Worm (Caenorhabditis elegans) whole organism, young adult: ENCODE data around the gene T28C12.6.

Experiments
- B0035.1 ChIP-seq: sonication (generic microtip); optimal IDR thresholded peaks from 2 replicates; lab custom pipeline; 2016; ENCODE audit warnings: missing genetic modification characterization, mild to moderate bottlenecking, missing compliant biosample characterization, missing genotype, missing genetic modification reagents
- C06A6.2 ChIP-seq: fragments of 200-800 bp; sonication (Bioruptor generic); conservative IDR thresholded peaks from 2 replicates; pipeline ENCODE4 v1.3.6; 2022; ENCODE audit warnings: missing genetic modification characterization, missing compliant biosample characterization
- F23B12.7 ChIP-seq: sonication (generic microtip); optimal IDR thresholded peaks from 2 replicates; lab custom pipeline; 2017; ENCODE audit warnings: missing genetic modification characterization, mild to moderate bottlenecking, missing compliant biosample characterization, antibody characterized with exemption, moderate library complexity; ENCODE audit not compliant: insufficient read depth
- F37B4.10 ChIP-seq: fragments of 200-800 bp; sonication (Bioruptor generic); IDR thresholded peaks from 2 replicates; pipeline ENCODE4 v1.3.6; 2022; ENCODE audit warnings: missing genetic modification characterization, missing compliant biosample characterization
- F39B2.1 ChIP-seq: fragments of 200-800 bp; sonication (Bioruptor generic); IDR thresholded peaks from 2 replicates; pipeline ENCODE4 v1.3.6; 2022; ENCODE audit warnings: missing genetic modification reagents, missing genetic modification characterization, missing compliant biosample characterization
- F49E8.2 ChIP-seq: sonication (generic microtip); optimal IDR thresholded peaks from 3 replicates; lab custom pipeline; 2017; ENCODE audit warnings: missing genetic modification characterization, mild to moderate bottlenecking, missing compliant biosample characterization, antibody characterized with exemption, moderate library complexity; ENCODE audit not compliant: insufficient read depth
- F52B5.7 ChIP-seq: sonication (generic microtip); optimal IDR thresholded peaks from 2 replicates; lab custom pipeline; 2016; ENCODE audit warnings: mild to moderate bottlenecking, missing genetic modification characterization, missing compliant biosample characterization
- F57A8.1 ChIP-seq: fragments of 200-800 bp; sonication (Bioruptor generic); optimal IDR thresholded peaks from 2 replicates; lab custom pipeline; 2018; ENCODE audit warnings: mild to moderate bottlenecking, missing genetic modification characterization, moderate library complexity, missing compliant biosample characterization
- K12H6.12 ChIP-seq: fragments of 200-800 bp; sonication (Bioruptor generic); optimal IDR thresholded peaks from 2 replicates; lab custom pipeline; 2018; ENCODE audit warnings: mild to moderate bottlenecking, missing genetic modification characterization, missing compliant biosample characterization
- T26A5.8 ChIP-seq: sonication (generic microtip); optimal IDR thresholded peaks from 2 replicates; lab custom pipeline; 2016; ENCODE audit warnings: missing genetic modification characterization, missing compliant biosample characterization
- Y56A3A.18 ChIP-seq: fragments of 200-800 bp; sonication (Bioruptor generic); IDR thresholded peaks from 2 replicates; pipeline ENCODE4 v1.3.6; 2022; ENCODE audit warnings: missing genetic modification reagents, missing genetic modification characterization, missing compliant biosample characterization
- Y95B8A.8 ChIP-seq: fragments of 200-800 bp; sonication (Bioruptor generic); IDR thresholded peaks from 2 replicates; pipeline ENCODE4 v1.3.6; 2022; ENCODE audit warnings: missing genetic modification reagents, missing genetic modification characterization, missing compliant biosample characterization
- akir-1 ChIP-seq: fragments of 200-800 bp; sonication (Bioruptor generic); optimal IDR thresholded peaks from 2 replicates; lab custom pipeline; 2018; ENCODE audit warnings: mild to moderate bottlenecking, missing genetic modification characterization, moderate library complexity, missing compliant biosample characterization
- atf-7 ChIP-seq: sonication (generic microtip); optimal IDR thresholded peaks from 2 replicates; lab custom pipeline; 2017; ENCODE audit warnings: mild to moderate bottlenecking, missing genetic modification characterization, missing compliant biosample characterization
- attf-6 ChIP-seq: fragments of 200-800 bp; sonication (Bioruptor generic); IDR thresholded peaks from 2 replicates; pipeline ENCODE4 v1.3.6; 2022; ENCODE audit warnings: missing genetic modification reagents, missing genetic modification characterization, missing compliant biosample characterization
- bed-1 ChIP-seq: fragments of 200-800 bp; sonication (Bioruptor generic); IDR thresholded peaks from 2 replicates; pipeline ENCODE4 v1.3.6; 2022; ENCODE audit warnings: missing genetic modification reagents, missing genetic modification characterization, missing compliant biosample characterization
- ceh-27 ChIP-seq: fragments of 200-800 bp; sonication (Bioruptor generic); optimal IDR thresholded peaks from 2 replicates; lab custom pipeline; 2018; ENCODE audit warnings: mild to moderate bottlenecking, missing genetic modification characterization, moderate library complexity, missing compliant biosample characterization
- ceh-40 ChIP-seq: fragments of 200-800 bp; sonication (Bioruptor generic); IDR thresholded peaks from 2 replicates; pipeline ENCODE4 v1.3.6; 2022; ENCODE audit warnings: missing genetic modification characterization, missing compliant biosample characterization
- ceh-91 ChIP-seq: fragments of 200-800 bp; sonication (Bioruptor generic); IDR thresholded peaks from 2 replicates; pipeline ENCODE4 v1.3.6; 2022; ENCODE audit warnings: missing genetic modification reagents, missing genetic modification characterization, missing compliant biosample characterization
- chd-7 ChIP-seq: sonication (generic microtip); optimal IDR thresholded peaks from 2 replicates; lab custom pipeline; 2016; ENCODE audit warnings: mild to moderate bottlenecking, missing genetic modification characterization, moderate library complexity, missing compliant biosample characterization
- dox-1 ChIP-seq: fragments of 200-800 bp; sonication (Bioruptor generic); IDR thresholded peaks from 2 replicates; pipeline ENCODE4 v1.3.6; 2022; ENCODE audit warnings: missing genetic modification reagents, missing genetic modification characterization, missing compliant biosample characterization
- egl-18 ChIP-seq: fragments of 200-800 bp; sonication (Bioruptor generic); IDR thresholded peaks from 2 replicates; pipeline ENCODE4 v1.3.6; 2022; ENCODE audit warnings: missing genetic modification reagents, missing genetic modification characterization, missing compliant biosample characterization
- egl-44 ChIP-seq: fragments of 200-800 bp; sonication (Bioruptor generic); IDR thresholded peaks from 2 replicates; pipeline ENCODE4 v1.3.6; 2022; ENCODE audit warnings: missing genetic modification reagents, missing genetic modification characterization, missing compliant biosample characterization
- ekl-4 ChIP-seq: fragments of 200-800 bp; sonication (Bioruptor generic); IDR thresholded peaks from 2 replicates; pipeline ENCODE4 v1.3.6; 2022; ENCODE audit warnings: missing genetic modification reagents, missing genetic modification characterization, missing compliant biosample characterization
- fkh-3 ChIP-seq: sonication (generic microtip); optimal IDR thresholded peaks from 2 replicates; lab custom pipeline; 2016; ENCODE audit warnings: mild to moderate bottlenecking, missing genetic modification characterization, missing compliant biosample characterization
- hrde-1 ChIP-seq: sonication (generic microtip); optimal IDR thresholded peaks from 2 replicates; lab custom pipeline; 2016; ENCODE audit warnings: missing genetic modification characterization, mild to moderate bottlenecking, missing compliant biosample characterization, moderate library complexity, missing genotype, missing genetic modification reagents, borderline replicate concordance
- lag-1 ChIP-seq: fragments of 200-800 bp; sonication (Bioruptor generic); IDR thresholded peaks from 2 replicates; pipeline ENCODE4 v1.3.6; 2022; ENCODE audit warnings: missing genetic modification reagents, missing genetic modification characterization, missing compliant biosample characterization
- let-526 ChIP-seq: fragments of 200-800 bp; sonication (Bioruptor generic); IDR thresholded peaks from 2 replicates; pipeline ENCODE4 v1.3.6; 2022; ENCODE audit warnings: missing genetic modification reagents, missing genetic modification characterization, missing compliant biosample characterization
- lin-26 ChIP-seq: fragments of 200-800 bp; sonication (Bioruptor generic); IDR thresholded peaks from 2 replicates; pipeline ENCODE4 v1.3.6; 2022; ENCODE audit warnings: missing genetic modification reagents, missing genetic modification characterization, missing compliant biosample characterization
- lin-40 ChIP-seq: sonication (generic microtip); optimal IDR thresholded peaks from 2 replicates; lab custom pipeline; 2016; ENCODE audit warnings: missing genetic modification characterization, mild to moderate bottlenecking, missing compliant biosample characterization, missing genotype, missing genetic modification reagents
- lin-54 ChIP-seq: fragments of 200-800 bp; sonication (Bioruptor generic); optimal IDR thresholded peaks from 2 replicates; lab custom pipeline; 2018; ENCODE audit warnings: mild to moderate bottlenecking, missing genetic modification characterization, missing compliant biosample characterization
- lsl-1 ChIP-seq: fragments of 200-800 bp; sonication (Bioruptor generic); optimal IDR thresholded peaks from 2 replicates; lab custom pipeline; 2018; ENCODE audit warnings: mild to moderate bottlenecking, missing genetic modification characterization, moderate library complexity, missing compliant biosample characterization
- madf-6 ChIP-seq: fragments of 200-800 bp; sonication (Bioruptor generic); IDR thresholded peaks from 2 replicates; pipeline ENCODE4 v1.3.6; 2022; ENCODE audit warnings: missing genetic modification reagents, missing genetic modification characterization, missing compliant biosample characterization
- mxl-1 ChIP-seq: sonication (generic microtip); optimal IDR thresholded peaks from 2 replicates; lab custom pipeline; 2016; ENCODE audit warnings: missing genetic modification characterization, missing compliant biosample characterization
- nfya-1 ChIP-seq: sonication (generic microtip); optimal IDR thresholded peaks from 2 replicates; lab custom pipeline; 2017; ENCODE audit warnings: antibody characterized with exemption, missing compliant biosample characterization, missing genetic modification characterization, borderline replicate concordance; ENCODE audit not compliant: insufficient read depth
- nfyb-1 ChIP-seq: fragments of 200-800 bp; sonication (Bioruptor generic); IDR thresholded peaks from 2 replicates; pipeline ENCODE4 v1.3.6; 2022; ENCODE audit warnings: missing genetic modification reagents, missing genetic modification characterization, missing compliant biosample characterization
- nhr-120 ChIP-seq: fragments of 200-800 bp; sonication (Bioruptor generic); IDR thresholded peaks from 2 replicates; pipeline ENCODE4 v1.3.6; 2022; ENCODE audit warnings: missing genetic modification characterization, missing compliant biosample characterization
- nhr-179 ChIP-seq: sonication (generic microtip); optimal IDR thresholded peaks from 2 replicates; lab custom pipeline; 2016; ENCODE audit warnings: mild to moderate bottlenecking, missing genetic modification characterization, missing compliant biosample characterization
- nhr-27 ChIP-seq: fragments of 200-800 bp; sonication (Bioruptor generic); optimal IDR thresholded peaks from 2 replicates; lab custom pipeline; 2018; ENCODE audit warnings: mild to moderate bottlenecking, missing genetic modification characterization, moderate library complexity, missing compliant biosample characterization
- nhr-80 ChIP-seq: sonication (generic microtip); optimal IDR thresholded peaks from 2 replicates; lab custom pipeline; 2016; ENCODE audit warnings: missing genetic modification characterization, missing compliant biosample characterization
- pha-4 ChIP-seq: fragments of 150-350 bp; sonication (generic microtip); optimal IDR thresholded peaks from 2 replicates; lab custom pipeline; 2014; ENCODE audit warnings: missing biosample characterization, missing genetic modification reagents, missing genetic modification characterization
- snpc-1.3 ChIP-seq: sonication (generic microtip); optimal IDR thresholded peaks from 2 replicates; lab custom pipeline; 2017; ENCODE audit warnings: missing genetic modification characterization, mild to moderate bottlenecking, missing compliant biosample characterization, antibody characterized with exemption, moderate library complexity, missing genotype, missing genetic modification reagents; ENCODE audit not compliant: insufficient read depth
- somi-1 ChIP-seq: fragments of 200-800 bp; sonication (Bioruptor generic); optimal IDR thresholded peaks from 2 replicates; lab custom pipeline; 2018; ENCODE audit warnings: mild to moderate bottlenecking, missing genetic modification characterization, missing compliant biosample characterization
- sptf-2 ChIP-seq: fragments of 200-800 bp; sonication (Bioruptor generic); optimal IDR thresholded peaks from 2 replicates; lab custom pipeline; 2018; ENCODE audit warnings: mild to moderate bottlenecking, missing genetic modification characterization, missing compliant biosample characterization
- tbp1 ChIP-seq: fragments of 200-800 bp; sonication (Bioruptor generic); optimal IDR thresholded peaks from 2 replicates; lab custom pipeline; 2018; ENCODE audit warnings: mild to moderate bottlenecking, missing genetic modification characterization, missing compliant biosample characterization
- unc-130 ChIP-seq: sonication (generic microtip); optimal IDR thresholded peaks from 2 replicates; lab custom pipeline; 2016; ENCODE audit warnings: missing genetic modification reagents, missing genetic modification characterization, missing compliant biosample characterization
- xnd-1 ChIP-seq: sonication (generic microtip); optimal IDR thresholded peaks from 2 replicates; lab custom pipeline; 2016; ENCODE audit warnings: missing genotype, missing genetic modification reagents, missing genetic modification characterization, missing compliant biosample characterization
- zim-3 ChIP-seq: sonication (generic microtip); optimal IDR thresholded peaks from 2 replicates; lab custom pipeline; 2017; ENCODE audit warnings: mild to moderate bottlenecking, missing genetic modification characterization, moderate library complexity, missing compliant biosample characterization
- ztf-3 ChIP-seq: fragments of 200-800 bp; sonication (Bioruptor generic); optimal IDR thresholded peaks from 2 replicates; lab custom pipeline; 2018; ENCODE audit warnings: mild to moderate bottlenecking, missing genetic modification characterization, missing compliant biosample characterization

Gene T28C12.6

ce11 chrV:6346906-6347305 lies 11.0 kb upstream of the T28C12.6 start:
- TF ChIP-seq lin-40 (tag; lab: Kevin White, UChicago) = no peak
- no peak for TF ChIP-seq chd-7 (tag; lab: Kevin White, UChicago)
- TF ChIP-seq ekl-4 (GFP tag; lab: Robert Waterston, UW) = no peak
- peak; percentile 21 for TF ChIP-seq atf-7
- TF ChIP-seq ceh-27 (GFP tag; lab: Kevin White, UChicago) = no peak
- TF ChIP-seq nfya-1 (tag; lab: Kevin White, UChicago) = no peak
- no peak for TF ChIP-seq snpc-1.3 (tag; lab: Kevin White, UChicago)
- no peak for TF ChIP-seq ceh-91 (GFP tag; lab: Robert Waterston, UW)
- no peak for TF ChIP-seq T26A5.8 (tag; lab: Kevin White, UChicago)
- TF ChIP-seq ztf-3 (GFP tag; lab: Kevin White, UChicago) = no peak
- no peak for TF ChIP-seq hrde-1 (tag; lab: Kevin White, UChicago)
- TF ChIP-seq fkh-3 (tag; lab: Kevin White, UChicago) = no peak
- no peak for TF ChIP-seq mxl-1 (tag; lab: Kevin White, UChicago)
- no peak for TF ChIP-seq F57A8.1 (GFP tag; lab: Kevin White, UChicago)
- no peak for TF ChIP-seq nhr-179 (tag; lab: Kevin White, UChicago)
- TF ChIP-seq lag-1 (GFP tag; lab: Robert Waterston, UW) = no peak
- no peak for TF ChIP-seq somi-1 (GFP tag; lab: Kevin White, UChicago)
- TF ChIP-seq ceh-40 (GFP tag; lab: Robert Waterston, UW) = 0 out of 2 replicates have a peak, but pooled peaks have one; percentile 13
- TF ChIP-seq Y95B8A.8 (GFP tag; lab: Robert Waterston, UW) = no peak
- TF ChIP-seq madf-6 (GFP tag; lab: Robert Waterston, UW) = no peak
- TF ChIP-seq nhr-80 (tag; lab: Kevin White, UChicago) = peak; percentile 98
- no peak for TF ChIP-seq F23B12.7 (tag; lab: Kevin White, UChicago)
- TF ChIP-seq F39B2.1 (GFP tag; lab: Robert Waterston, UW) = no peak
- TF ChIP-seq akir-1 (GFP tag; lab: Kevin White, UChicago) = no peak
- TF ChIP-seq unc-130 (GFP tag; lab: Kevin White, UChicago) = no peak
- peak; percentile 2 for TF ChIP-seq pha-4 (tag; lab: Kevin White, UChicago)
- no peak for TF ChIP-seq C06A6.2
- no peak for TF ChIP-seq K12H6.12
- no peak for TF ChIP-seq Y56A3A.18 (GFP tag; lab: Robert Waterston, UW)
- no peak for TF ChIP-seq xnd-1
- TF ChIP-seq lin-26 (GFP tag; lab: Robert Waterston, UW) = no peak
- TF ChIP-seq nhr-27 (tag; lab: Kevin White, UChicago) = no peak
- 0 out of 2 replicates have a peak, but pooled peaks have one; percentile 39 for TF ChIP-seq egl-44 (GFP tag; lab: Robert Waterston, UW)
- TF ChIP-seq attf-6 (GFP tag; lab: Robert Waterston, UW) = no peak
- TF ChIP-seq tbp1 (GFP tag; lab: Kevin White, UChicago) = peak; percentile 18
- TF ChIP-seq nfyb-1 (GFP tag; lab: Robert Waterston, UW) = no peak
- peak; percentile 62 for TF ChIP-seq dox-1
- no peak for TF ChIP-seq lsl-1 (GFP tag; lab: Kevin White, UChicago)
- no peak for TF ChIP-seq lin-54 (GFP tag; lab: Kevin White, UChicago)
- TF ChIP-seq F37B4.10 (GFP tag; lab: Robert Waterston, UW) = no peak
- TF ChIP-seq egl-18 (GFP tag; lab: Robert Waterston, UW) = no peak
- no peak for TF ChIP-seq zim-3 (tag; lab: Kevin White, UChicago)
- TF ChIP-seq F49E8.2 (tag; lab: Kevin White, UChicago) = no peak
- TF ChIP-seq F52B5.7 = no peak
- TF ChIP-seq B0035.1 (tag; lab: Kevin White, UChicago) = no peak
- TF ChIP-seq let-526 (GFP tag; lab: Robert Waterston, UW) = no peak
- TF ChIP-seq sptf-2 = no peak
- no peak for TF ChIP-seq nhr-120 (GFP tag; lab: Robert Waterston, UW)
- no peak for TF ChIP-seq bed-1 (GFP tag; lab: Robert Waterston, UW)
